Fruit fly (Drosophila melanogaster) whole organism, embryonic: ENCODE results near the gene CG31230.
A peak's percentile ranks its signal among the peaks of the same experiment; 100 is the strongest.

Experiments
- Abd-B ChIP-seq: fragments of 200-800 bp; sonication (Bioruptor generic); optimal IDR thresholded peaks from 2 replicates; lab custom pipeline; 2018; ENCODE audit warnings: missing biosample characterization, mild to moderate bottlenecking, missing genetic modification characterization, moderate library complexity
- Aef1 ChIP-seq: fragments of 200-800 bp; sonication (Bioruptor generic); IDR thresholded peaks from 3 replicates; pipeline ENCODE4 v1.3.6; 2022; ENCODE audit warnings: missing biosample characterization, missing genetic modification characterization
- Awh ChIP-seq: fragments of 200-800 bp; sonication (Bioruptor generic); IDR thresholded peaks from 2 replicates; pipeline ENCODE4, ENCODE4 v1.3.6; 2022; ENCODE audit warnings: missing biosample characterization, missing genetic modification characterization
- Bdp1 ChIP-seq: fragments of 200-800 bp; sonication (Bioruptor generic); optimal IDR thresholded peaks from 3 replicates; lab custom pipeline; 2016; ENCODE audit warnings: missing biosample characterization, missing genetic modification characterization
- Bteb2 ChIP-seq: fragments of 200-800 bp; sonication (Bioruptor generic); optimal IDR thresholded peaks from 2 replicates; lab custom pipeline; 2016; ENCODE audit warnings: missing biosample characterization, missing genetic modification characterization
- CG13424 ChIP-seq: fragments of 200-800 bp; sonication (Bioruptor generic); optimal IDR thresholded peaks from 2 replicates; lab custom pipeline; 2019; ENCODE audit warnings: missing biosample characterization, mild to moderate bottlenecking, missing genetic modification characterization, moderate library complexity
- CG14014 ChIP-seq: fragments of 200-800 bp; sonication (Bioruptor generic); IDR thresholded peaks from 2 replicates; pipeline ENCODE4 v1.3.6; 2022; ENCODE audit warnings: missing biosample characterization, missing genetic modification characterization
- CG1603 ChIP-seq: fragments of 200-800 bp; sonication (Bioruptor generic); optimal IDR thresholded peaks from 2 replicates; lab custom pipeline; 2019; ENCODE audit warnings: missing biosample characterization, mild to moderate bottlenecking, missing genetic modification characterization, moderate library complexity
- CG18262 ChIP-seq: fragments of 200-800 bp; optimal IDR thresholded peaks from 3 replicates; lab custom pipeline; 2019; ENCODE audit warnings: missing biosample characterization, mild to moderate bottlenecking, missing genetic modification characterization, moderate library complexity
- CG18476 ChIP-seq: fragments of 200-800 bp; sonication (Bioruptor generic); optimal IDR thresholded peaks from 2 replicates; lab custom pipeline; 2016; ENCODE audit warnings: missing biosample characterization, mild to moderate bottlenecking, missing genetic modification characterization
- CG18764 ChIP-seq: fragments of 200-800 bp; sonication (Bioruptor generic); optimal IDR thresholded peaks from 3 replicates; lab custom pipeline; 2016; ENCODE audit warnings: missing biosample characterization, missing genetic modification characterization
- CG2116 ChIP-seq: fragments of 200-800 bp; sonication (Bioruptor generic); optimal IDR thresholded peaks from 3 replicates; lab custom pipeline; 2018; ENCODE audit warnings: missing biosample characterization, mild to moderate bottlenecking, missing genetic modification characterization
- CG31224 ChIP-seq: fragments of 200-800 bp; sonication (Bioruptor generic); IDR thresholded peaks from 2 replicates; pipeline ENCODE4 v1.3.6; 2022; ENCODE audit warnings: missing biosample characterization, missing genetic modification characterization
- CG43689 ChIP-seq: fragments of 200-800 bp; sonication (Bioruptor generic); IDR thresholded peaks from 2 replicates; pipeline ENCODE4 v1.3.6; 2022; ENCODE audit warnings: missing biosample characterization, missing genetic modification characterization
- CG4707 ChIP-seq: fragments of 200-800 bp; sonication (Bioruptor generic); optimal IDR thresholded peaks from 2 replicates; lab custom pipeline; 2018; ENCODE audit warnings: missing biosample characterization, mild to moderate bottlenecking, missing genetic modification characterization, moderate library complexity
- CG6813 ChIP-seq: fragments of 200-800 bp; sonication (Bioruptor generic); optimal IDR thresholded peaks from 2 replicates; lab custom pipeline; 2017; ENCODE audit warnings: missing biosample characterization, missing genetic modification characterization, mild to moderate bottlenecking, moderate library complexity, missing genetic modification reagents
- CG8359 ChIP-seq: fragments of 200-800 bp; sonication (Bioruptor generic); optimal IDR thresholded peaks from 2 replicates; lab custom pipeline; 2017; ENCODE audit warnings: missing biosample characterization, mild to moderate bottlenecking, missing genetic modification characterization, borderline replicate concordance
- CG8388 ChIP-seq: fragments of 200-800 bp; sonication (Bioruptor generic); optimal IDR thresholded peaks from 2 replicates; lab custom pipeline; 2019; ENCODE audit warnings: missing biosample characterization, mild to moderate bottlenecking, missing genetic modification characterization, moderate library complexity
- Dll ChIP-seq: fragments of 200-800 bp; sonication (Bioruptor generic); IDR thresholded peaks from 4 replicates; pipeline ENCODE4 v1.3.6; 2022; ENCODE audit warnings: missing biosample characterization, missing genetic modification characterization; ENCODE audit not compliant: partially characterized antibody
- Fer1 ChIP-seq: fragments of 200-800 bp; sonication (Bioruptor generic); optimal IDR thresholded peaks from 2 replicates; lab custom pipeline; 2017; ENCODE audit warnings: missing biosample characterization, mild to moderate bottlenecking, missing genetic modification characterization
- Fer2 ChIP-seq: fragments of 200-800 bp; sonication (Bioruptor generic); optimal IDR thresholded peaks from 2 replicates; lab custom pipeline; 2018; ENCODE audit warnings: missing biosample characterization, mild to moderate bottlenecking, missing genetic modification characterization, moderate library complexity
- HLH54F ChIP-seq: fragments of 200-800 bp; sonication (Bioruptor generic); optimal IDR thresholded peaks from 3 replicates; lab custom pipeline; 2016; ENCODE audit warnings: missing biosample characterization, missing genetic modification characterization
- MESR4 ChIP-seq: fragments of 200-800 bp; sonication (Bioruptor generic); optimal IDR thresholded peaks from 2 replicates; lab custom pipeline; 2018; ENCODE audit warnings: missing biosample characterization, mild to moderate bottlenecking, missing genetic modification characterization, moderate library complexity
- Myb ChIP-seq: fragments of 200-800 bp; sonication (Bioruptor generic); optimal IDR thresholded peaks from 2 replicates; lab custom pipeline; 2016; ENCODE audit warnings: missing biosample characterization, missing genetic modification characterization
- Rfx ChIP-seq: fragments of 200-800 bp; sonication (Bioruptor generic); IDR thresholded peaks from 2 replicates; pipeline ENCODE4 v1.3.6; 2022; ENCODE audit warnings: missing biosample characterization, missing genetic modification characterization
- Scr ChIP-seq: fragments of 200-800 bp; sonication (Bioruptor generic); IDR thresholded peaks from 2 replicates; pipeline ENCODE4 v1.3.6; 2022; ENCODE audit warnings: missing biosample characterization, missing genetic modification characterization; ENCODE audit not compliant: partially characterized antibody
- Sox100B ChIP-seq: fragments of 200-800 bp; sonication (Bioruptor generic); optimal IDR thresholded peaks from 3 replicates; lab custom pipeline; 2018; ENCODE audit warnings: missing biosample characterization, mild to moderate bottlenecking, missing genetic modification characterization
- bab2 ChIP-seq: fragments of 200-800 bp; sonication (Bioruptor generic); optimal IDR thresholded peaks from 2 replicates; lab custom pipeline; 2016; ENCODE audit warnings: missing biosample characterization, missing genetic modification characterization
- ci ChIP-seq: fragments of 200-800 bp; sonication (Bioruptor generic); IDR thresholded peaks from 3 replicates; pipeline ENCODE4 v1.3.6; 2022; ENCODE audit warnings: missing biosample characterization, missing genetic modification characterization
- dysf ChIP-seq: fragments of 200-800 bp; sonication (Bioruptor generic); IDR thresholded peaks from 3 replicates; pipeline ENCODE4 v1.3.6; 2022; ENCODE audit warnings: missing biosample characterization, missing genetic modification characterization
- ems ChIP-seq: fragments of 200-800 bp; sonication (Bioruptor generic); optimal IDR thresholded peaks from 3 replicates; lab custom pipeline; 2016; ENCODE audit warnings: missing biosample characterization, missing genetic modification characterization
- exex ChIP-seq: fragments of 200-800 bp; sonication (Bioruptor generic); optimal IDR thresholded peaks from 4 replicates; lab custom pipeline; 2018; ENCODE audit warnings: missing biosample characterization, mild to moderate bottlenecking, missing genetic modification characterization, moderate library complexity
- gcm2 ChIP-seq: fragments of 200-800 bp; sonication (Bioruptor generic); optimal IDR thresholded peaks from 2 replicates; lab custom pipeline; 2016; ENCODE audit warnings: missing biosample characterization, missing genetic modification characterization
- ind ChIP-seq: fragments of 200-800 bp; sonication (Bioruptor generic); optimal IDR thresholded peaks from 3 replicates; lab custom pipeline; 2016; ENCODE audit warnings: missing biosample characterization, missing genetic modification characterization
- jigr1 ChIP-seq: fragments of 200-800 bp; sonication (Bioruptor generic); IDR thresholded peaks from 3 replicates; pipeline ENCODE4 v1.3.6; 2022; ENCODE audit warnings: missing biosample characterization, missing genetic modification characterization
- kni ChIP-seq: fragments of 200-800 bp; sonication (Bioruptor generic); optimal IDR thresholded peaks from 3 replicates; lab custom pipeline; 2017; ENCODE audit warnings: mild to moderate bottlenecking, missing biosample characterization, missing genetic modification reagents, missing genetic modification characterization
- luna ChIP-seq: fragments of 200-800 bp; sonication (Bioruptor generic); optimal IDR thresholded peaks from 2 replicates; lab custom pipeline; 2016; ENCODE audit warnings: missing biosample characterization, missing genetic modification characterization
- nmo ChIP-seq: fragments of 200-800 bp; sonication (Bioruptor generic); optimal IDR thresholded peaks from 2 replicates; lab custom pipeline; 2018; ENCODE audit warnings: missing biosample characterization, mild to moderate bottlenecking, missing genetic modification characterization, moderate library complexity
- oc ChIP-seq: fragments of 200-800 bp; sonication (Bioruptor generic); optimal IDR thresholded peaks from 2 replicates; lab custom pipeline; 2018; ENCODE audit warnings: missing biosample characterization, mild to moderate bottlenecking, missing genetic modification characterization, moderate library complexity
- otp ChIP-seq: fragments of 200-800 bp; sonication (Bioruptor generic); IDR thresholded peaks from 3 replicates; pipeline ENCODE4, ENCODE4 v1.3.6; 2022; ENCODE audit warnings: missing biosample characterization, missing genetic modification characterization
- pita ChIP-seq: fragments of 200-800 bp; sonication (Bioruptor generic); optimal IDR thresholded peaks from 2 replicates; lab custom pipeline; 2017; ENCODE audit warnings: missing biosample characterization, mild to moderate bottlenecking, missing genetic modification characterization
- pum ChIP-seq: fragments of 200-800 bp; sonication (Bioruptor generic); optimal IDR thresholded peaks from 2 replicates; lab custom pipeline; 2016; ENCODE audit warnings: missing biosample characterization, missing genetic modification characterization
- ro ChIP-seq: fragments of 200-800 bp; sonication (Bioruptor generic); IDR thresholded peaks from 2 replicates; pipeline ENCODE4 v1.3.6; 2022; ENCODE audit warnings: missing biosample characterization, missing genetic modification characterization
- row ChIP-seq: fragments of 200-800 bp; sonication (Bioruptor generic); IDR thresholded peaks from 3 replicates; pipeline ENCODE4 v1.3.6; 2022; ENCODE audit warnings: missing biosample characterization, missing genetic modification characterization
- run ChIP-seq: fragments of 200-800 bp; sonication (Bioruptor generic); optimal IDR thresholded peaks from 3 replicates; lab custom pipeline; 2018; ENCODE audit warnings: missing biosample characterization, mild to moderate bottlenecking, missing genetic modification characterization
- sens ChIP-seq: fragments of 200-800 bp; sonication (Bioruptor generic); peaks from one replicate; lab custom pipeline; 2016; ENCODE audit warnings: missing biosample characterization, missing genetic modification characterization
- stwl ChIP-seq: fragments of 200-800 bp; sonication (Bioruptor generic); optimal IDR thresholded peaks from 3 replicates; lab custom pipeline; 2018; ENCODE audit warnings: missing biosample characterization, mild to moderate bottlenecking, missing genetic modification characterization, moderate library complexity
- trh ChIP-seq: fragments of 200-800 bp; sonication (Bioruptor generic); optimal IDR thresholded peaks from 2 replicates; lab custom pipeline; 2016; ENCODE audit warnings: missing biosample characterization, missing genetic modification characterization
- zen ChIP-seq: fragments of 200-800 bp; sonication (Bioruptor generic); optimal IDR thresholded peaks from 3 replicates; lab custom pipeline; 2018; ENCODE audit warnings: missing biosample characterization, mild to moderate bottlenecking, missing genetic modification characterization, moderate library complexity

CG31230 gene

DNA sequence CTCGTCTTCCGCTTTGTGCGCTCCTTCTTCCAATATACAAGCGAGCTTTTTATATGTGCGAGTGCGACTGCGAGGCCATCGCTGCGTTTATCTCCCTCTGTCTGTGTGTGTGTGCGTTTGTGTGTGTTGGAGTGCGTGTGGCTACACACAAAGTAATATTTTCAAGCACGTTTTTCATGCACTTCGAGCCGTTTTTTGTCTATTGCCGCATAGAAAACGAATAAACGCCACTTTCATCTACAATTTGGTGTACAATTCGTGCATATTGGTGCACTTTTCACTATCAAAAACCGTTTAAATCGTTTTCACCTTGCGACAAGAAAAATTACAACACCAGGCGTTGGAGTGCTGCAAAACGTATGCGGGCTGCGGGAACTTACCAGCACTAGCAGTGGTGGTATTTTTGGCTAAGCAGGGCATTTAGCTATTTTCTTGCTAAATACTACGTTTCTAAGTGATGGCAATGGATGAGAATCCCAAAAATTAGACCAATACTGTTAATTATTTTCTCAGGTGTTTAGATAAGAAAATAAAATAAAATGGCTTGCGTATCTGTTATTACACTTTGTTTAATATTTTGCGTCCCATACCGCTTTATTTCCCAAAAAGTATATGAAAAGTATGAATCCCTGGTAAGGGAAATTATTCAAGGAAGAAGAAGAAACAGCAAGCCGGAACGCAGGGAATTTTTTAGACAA is 12.4 kb upstream of the CG31230 start, which contains the start of the genes CG31224 and CstF64 (continued):
- peak; percentile 80 for TF ChIP-seq CG18764 (GFP tag; lab: Kevin White, UChicago)
- peak; percentile 98 for TF ChIP-seq sens (GFP tag; lab: Kevin White, UChicago)
- TF ChIP-seq pita (GFP tag; lab: Kevin White, UChicago): no peak
- TF ChIP-seq Bteb2 (GFP tag; lab: Kevin White, UChicago): peak; percentile 88
- TF ChIP-seq oc (tag; lab: Kevin White, UChicago): peak; percentile 67
- TF ChIP-seq pum (GFP tag; lab: Kevin White, UChicago): peak; percentile 88
- peak; percentile 70; the same call in 2 of the 3 replicates for TF ChIP-seq otp (GFP tag; lab: Robert Waterston, UW)
- TF ChIP-seq Rfx (GFP tag; lab: Robert Waterston, UW): peak; percentile 87
- peak; percentile 84 for TF ChIP-seq zen (tag; lab: Kevin White, UChicago)
- TF ChIP-seq CG1603 (tag; lab: Kevin White, UChicago): no peak
- peak; percentile 75 for TF ChIP-seq CG8388 (GFP tag; lab: Kevin White, UChicago)
- TF ChIP-seq Sox100B (GFP tag; lab: Kevin White, UChicago): no peak
- TF ChIP-seq CG13424: peak; percentile 83
- peak; percentile 81 for TF ChIP-seq Bdp1
- peak; percentile 50 for TF ChIP-seq exex (tag; lab: Kevin White, UChicago)
- TF ChIP-seq Dll (GFP tag; lab: Robert Waterston, UW): 0 out of 4 replicates have a peak, but pooled peaks have one; percentile 28
- peak; percentile 73 for TF ChIP-seq Myb (GFP tag; lab: Kevin White, UChicago)
- peak; percentile 94 for TF ChIP-seq HLH54F (GFP tag; lab: Kevin White, UChicago)
- peak; percentile 74; the same call in 1 of the 2 replicates for TF ChIP-seq Awh (GFP tag; lab: Robert Waterston, UW)
- peak; percentile 89 for TF ChIP-seq nmo (GFP tag; lab: Kevin White, UChicago)
- peak; percentile 68 for TF ChIP-seq ro (GFP tag; lab: Robert Waterston, UW)
- TF ChIP-seq MESR4: peak; percentile 93
- TF ChIP-seq CG31224 (GFP tag; lab: Robert Waterston, UW): peak; percentile 91
- peak; percentile 81 for TF ChIP-seq CG18262 (tag; lab: Kevin White, UChicago)
- peak; percentile 88 for TF ChIP-seq luna
- peak; percentile 53 for TF ChIP-seq run
- peak; percentile 58 for TF ChIP-seq trh (GFP tag; lab: Kevin White, UChicago)
- peak; percentile 58 for TF ChIP-seq CG43689 (GFP tag; lab: Robert Waterston, UW)
- peak; percentile 87 for TF ChIP-seq bab2 (GFP tag; lab: Kevin White, UChicago)
- peak; percentile 75 for TF ChIP-seq CG2116 (GFP tag; lab: Kevin White, UChicago)
- peak; percentile 63 for TF ChIP-seq gcm2
- peak; percentile 88 for TF ChIP-seq ind (GFP tag; lab: Kevin White, UChicago)
- TF ChIP-seq jigr1 (GFP tag; lab: Robert Waterston, UW): 0 out of 3 replicates have a peak, but pooled peaks have one; percentile 8
- peak; percentile 90 for TF ChIP-seq ems (GFP tag; lab: Kevin White, UChicago)
- peak; percentile 94 for TF ChIP-seq row (GFP tag; lab: Robert Waterston, UW)
- peak; percentile 85 for TF ChIP-seq ci
- peak; percentile 37; the same call in 1 of the 2 replicates for TF ChIP-seq Scr (GFP tag; lab: Robert Waterston, UW)
- TF ChIP-seq CG4707: no peak
- TF ChIP-seq CG14014 (GFP tag; lab: Robert Waterston, UW): peak; percentile 81
- TF ChIP-seq CG6813 (GFP tag; lab: Kevin White, UChicago): peak; percentile 11
- peak; percentile 82 for TF ChIP-seq Abd-B (GFP tag; lab: Kevin White, UChicago)
- TF ChIP-seq dysf (GFP tag; lab: Robert Waterston, UW): peak; percentile 80
- peak; percentile 74 for TF ChIP-seq Fer2 (tag; lab: Kevin White, UChicago)
- TF ChIP-seq Aef1 (GFP tag; lab: Robert Waterston, UW): peak; percentile 76
- peak; percentile 68 for TF ChIP-seq stwl (tag; lab: Kevin White, UChicago)
- TF ChIP-seq CG18476: peak; percentile 83
- peak; percentile 84 for TF ChIP-seq Fer1 (GFP tag; lab: Kevin White, UChicago)
- TF ChIP-seq kni (GFP tag; lab: Kevin White, UChicago): peak; percentile 54
- TF ChIP-seq CG8359: no peak
